Fruit fly (Drosophila melanogaster) whole organism, pupa: ENCODE measurements around the gene His3.3B.

Source experiments
- CG10348 ChIP-seq: fragments of 200-800 bp; sonication (Bioruptor generic); IDR thresholded peaks from 2 replicates; pipeline ENCODE4 v1.3.6; 2022; ENCODE audit warnings: missing biosample characterization, missing genetic modification characterization
- CG12605 ChIP-seq: fragments of 200-800 bp; sonication (Bioruptor generic); IDR thresholded peaks from 2 replicates; pipeline ENCODE4 v1.3.6; 2022; ENCODE audit warnings: missing biosample characterization, missing genetic modification characterization
- CG13204 ChIP-seq: fragments of 200-800 bp; sonication (Bioruptor generic); optimal IDR thresholded peaks from 2 replicates; lab custom pipeline; 2018; ENCODE audit warnings: missing biosample characterization, mild to moderate bottlenecking, missing genetic modification characterization, moderate library complexity
- CG14655 ChIP-seq: fragments of 200-800 bp; sonication (Bioruptor generic); optimal IDR thresholded peaks from 3 replicates; lab custom pipeline; 2017; ENCODE audit warnings: mild to moderate bottlenecking, missing biosample characterization, missing genetic modification reagents, missing genetic modification characterization
- CG15710 ChIP-seq: fragments of 200-800 bp; sonication (Bioruptor generic); optimal IDR thresholded peaks from 2 replicates; lab custom pipeline; 2018; ENCODE audit warnings: missing biosample characterization, mild to moderate bottlenecking, missing genetic modification characterization, moderate library complexity
- CG17806 ChIP-seq: fragments of 200-800 bp; sonication (Bioruptor generic); optimal IDR thresholded peaks from 2 replicates; lab custom pipeline; 2018; ENCODE audit warnings: missing biosample characterization, mild to moderate bottlenecking, missing genetic modification characterization, moderate library complexity
- CG32121 ChIP-seq: fragments of 200-800 bp; sonication (Bioruptor generic); IDR thresholded peaks from 2 replicates; pipeline ENCODE4 v1.3.6; 2022; ENCODE audit warnings: missing biosample characterization, missing genetic modification characterization
- CG34367 ChIP-seq: fragments of 200-800 bp; sonication (Bioruptor generic); optimal IDR thresholded peaks from 2 replicates; lab custom pipeline; 2018; ENCODE audit warnings: missing biosample characterization, mild to moderate bottlenecking, missing genetic modification characterization
- CG4496 ChIP-seq: fragments of 200-800 bp; sonication (Bioruptor generic); IDR thresholded peaks from 3 replicates; pipeline ENCODE4 v1.3.6; 2022; ENCODE audit warnings: missing biosample characterization, missing genetic modification characterization
- CG8159 ChIP-seq: fragments of 200-800 bp; sonication (Bioruptor generic); optimal IDR thresholded peaks from 3 replicates; lab custom pipeline; 2018; ENCODE audit warnings: missing biosample characterization, mild to moderate bottlenecking, missing genetic modification characterization, moderate library complexity
- CG8301 ChIP-seq: fragments of 200-800 bp; sonication (Bioruptor generic); optimal IDR thresholded peaks from 2 replicates; lab custom pipeline; 2018; ENCODE audit warnings: missing biosample characterization, mild to moderate bottlenecking, missing genetic modification characterization
- CG9948 ChIP-seq: fragments of 200-800 bp; sonication (Bioruptor generic); optimal IDR thresholded peaks from 2 replicates; lab custom pipeline; 2018; ENCODE audit warnings: missing biosample characterization, mild to moderate bottlenecking, missing genetic modification characterization, moderate library complexity
- D1 ChIP-seq: fragments of 200-800 bp; sonication (Bioruptor generic); optimal IDR thresholded peaks from 2 replicates; lab custom pipeline; 2018; ENCODE audit warnings: missing biosample characterization, mild to moderate bottlenecking, missing genetic modification characterization, moderate library complexity
- EcR ChIP-seq: fragments of 200-800 bp; sonication (Bioruptor generic); optimal IDR thresholded peaks from 3 replicates; lab custom pipeline; 2019; ENCODE audit warnings: missing biosample characterization, missing genetic modification characterization, mild to moderate bottlenecking, moderate library complexity, missing genetic modification reagents
- Ets98B ChIP-seq: fragments of 200-800 bp; sonication (Bioruptor generic); IDR thresholded peaks from 2 replicates; pipeline ENCODE4 v1.3.6; 2022; ENCODE audit warnings: missing biosample characterization, missing genetic modification characterization
- Pif1A ChIP-seq: fragments of 200-800 bp; sonication (Bioruptor generic); optimal IDR thresholded peaks from 3 replicates; lab custom pipeline; 2016; ENCODE audit warnings: missing biosample characterization, missing genetic modification characterization
- Pif1B ChIP-seq: fragments of 200-800 bp; sonication (Bioruptor generic); optimal IDR thresholded peaks from 3 replicates; lab custom pipeline; 2016; ENCODE audit warnings: missing biosample characterization, missing genetic modification characterization
- Snoo ChIP-seq: fragments of 200-800 bp; sonication (Bioruptor generic); optimal IDR thresholded peaks from 3 replicates; lab custom pipeline; 2017; ENCODE audit warnings: missing biosample characterization, mild to moderate bottlenecking, missing genetic modification characterization, inconsistent platforms
- fd96Ca ChIP-seq: fragments of 200-800 bp; sonication (Bioruptor generic); IDR thresholded peaks from 3 replicates; pipeline ENCODE4 v1.3.6; 2022; ENCODE audit warnings: missing biosample characterization, missing genetic modification characterization
- gl ChIP-seq: fragments of 200-800 bp; sonication (Bioruptor generic); optimal IDR thresholded peaks from 2 replicates; lab custom pipeline; 2018; ENCODE audit warnings: missing biosample characterization, mild to moderate bottlenecking, missing genetic modification characterization
- rn ChIP-seq: fragments of 200-800 bp; sonication (Bioruptor generic); IDR thresholded peaks from 2 replicates; pipeline ENCODE4 v1.3.6; 2022; ENCODE audit warnings: missing biosample characterization, missing genetic modification characterization

His3.3B gene

dm6 chrX:9134922-9135453 lies 21.5 kb downstream of the His3.3B start, which contains the start of gene fend:
TSS of gene fend (minus strand) at chrX:9135099.
- TF ChIP-seq Ets98B (GFP tag; lab: Robert Waterston, UW) = no peak
- TF ChIP-seq fd96Ca = no peak
- TF ChIP-seq D1 (tag; lab: Kevin White, UChicago) = no peak
- peak; percentile 49 for TF ChIP-seq Pif1B
- TF ChIP-seq CG8159 (tag; lab: Kevin White, UChicago) = peak; percentile 62
- TF ChIP-seq CG15710 (tag; lab: Kevin White, UChicago) = peak; percentile 52
- peak; percentile 2 for TF ChIP-seq CG9948 (tag; lab: Kevin White, UChicago)
- peak; percentile 43 for TF ChIP-seq CG8301 (tag; lab: Kevin White, UChicago)
- peak; percentile 41 for TF ChIP-seq CG34367 (tag; lab: Kevin White, UChicago)
- peak; percentile 49 for TF ChIP-seq CG14655 (GFP tag; lab: Kevin White, UChicago)
- peak; percentile 7 for TF ChIP-seq Snoo (tag; lab: Kevin White, UChicago)
- no peak for TF ChIP-seq EcR
- no peak for TF ChIP-seq CG17806
- no peak for TF ChIP-seq gl (tag; lab: Kevin White, UChicago)
- 0 out of 2 replicates have a peak, but pooled peaks have one; percentile 27 for TF ChIP-seq CG32121

DNA sequence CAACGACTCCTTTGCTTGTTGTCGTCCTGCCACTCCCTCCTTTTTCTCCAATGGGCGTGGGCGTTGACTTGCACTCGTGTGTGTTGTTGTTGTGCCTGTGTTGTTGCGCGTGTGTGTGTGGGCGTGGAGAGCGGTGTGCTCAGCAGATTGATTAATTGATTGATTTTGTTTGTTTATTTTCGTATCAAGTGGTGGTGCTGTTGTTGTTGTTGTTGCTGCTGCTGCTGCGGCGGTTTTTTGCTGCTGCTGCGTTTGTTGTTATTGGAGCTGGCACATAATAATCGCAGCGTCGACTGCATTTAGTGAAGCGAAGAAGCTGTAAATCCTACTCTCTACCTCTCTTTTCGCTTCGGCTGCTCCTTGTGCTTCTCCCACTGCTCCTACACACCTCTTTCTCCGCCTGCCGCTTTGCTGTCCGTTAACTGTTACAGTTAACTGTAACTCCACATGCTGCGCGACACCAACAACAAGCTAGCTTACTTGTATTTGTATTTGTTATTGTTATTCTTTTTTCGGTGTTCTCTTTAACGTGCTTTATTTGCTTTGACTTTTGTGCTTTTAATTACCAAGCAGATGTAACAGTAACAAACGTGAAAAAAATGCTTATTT lies 22.1 kb downstream of the His3.3B start:
- TF ChIP-seq Ets98B (GFP tag; lab: Robert Waterston, UW) (no peak), CG4496 (GFP tag; lab: Robert Waterston, UW) (peak; percentile 40; the same call in 1 of the 3 replicates), CG34367 (tag; lab: Kevin White, UChicago) (peak; percentile 27), CG13204 (GFP tag; lab: Kevin White, UChicago) (peak; percentile 68), CG12605 (peak; percentile 67; the same call in 1 of the 2 replicates), rn (no peak), EcR (no peak), CG14655 (GFP tag; lab: Kevin White, UChicago) (peak; percentile 27), Pif1B (no peak), CG32121 (no peak), Pif1A (GFP tag; lab: Kevin White, UChicago) (no peak), gl (tag; lab: Kevin White, UChicago) (peak; percentile 31)

DNA sequence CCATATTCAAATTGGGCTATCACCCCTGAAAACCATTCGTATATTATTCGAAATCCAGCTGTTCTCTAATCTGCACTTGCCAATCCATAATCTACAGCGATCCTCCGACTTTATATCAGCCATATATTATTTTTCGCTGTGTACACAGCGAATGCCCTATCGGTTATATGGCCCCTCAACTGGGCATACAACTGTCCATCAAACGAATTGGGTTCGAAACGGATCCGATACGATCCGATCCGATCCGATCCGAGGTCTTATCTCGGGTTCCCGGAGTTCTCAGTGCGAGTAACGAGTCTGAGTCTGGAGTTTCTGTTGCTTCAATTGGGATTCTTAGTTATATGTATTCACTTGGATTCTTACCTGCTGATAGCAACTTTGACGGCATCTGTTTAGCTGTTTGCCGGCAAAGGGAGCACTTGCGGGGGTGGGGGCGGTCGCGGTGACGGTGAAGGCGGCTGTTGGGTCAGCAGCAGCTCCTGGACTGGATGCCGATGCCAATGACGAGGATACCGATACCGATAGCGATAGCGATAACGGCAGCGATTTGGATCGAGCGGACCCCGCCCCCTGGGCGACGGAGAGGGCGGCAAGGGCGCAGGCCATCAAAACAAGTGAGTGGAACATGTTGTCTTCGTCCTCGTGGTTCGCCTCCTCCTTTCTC lies 22.8 kb downstream of the His3.3B start:
- TF ChIP-seq CG17806 = no peak
- TF ChIP-seq CG8301 (tag; lab: Kevin White, UChicago) = no peak
- no peak for TF ChIP-seq CG10348 (GFP tag; lab: Robert Waterston, UW)
- TF ChIP-seq gl (tag; lab: Kevin White, UChicago) = no peak

DNA sequence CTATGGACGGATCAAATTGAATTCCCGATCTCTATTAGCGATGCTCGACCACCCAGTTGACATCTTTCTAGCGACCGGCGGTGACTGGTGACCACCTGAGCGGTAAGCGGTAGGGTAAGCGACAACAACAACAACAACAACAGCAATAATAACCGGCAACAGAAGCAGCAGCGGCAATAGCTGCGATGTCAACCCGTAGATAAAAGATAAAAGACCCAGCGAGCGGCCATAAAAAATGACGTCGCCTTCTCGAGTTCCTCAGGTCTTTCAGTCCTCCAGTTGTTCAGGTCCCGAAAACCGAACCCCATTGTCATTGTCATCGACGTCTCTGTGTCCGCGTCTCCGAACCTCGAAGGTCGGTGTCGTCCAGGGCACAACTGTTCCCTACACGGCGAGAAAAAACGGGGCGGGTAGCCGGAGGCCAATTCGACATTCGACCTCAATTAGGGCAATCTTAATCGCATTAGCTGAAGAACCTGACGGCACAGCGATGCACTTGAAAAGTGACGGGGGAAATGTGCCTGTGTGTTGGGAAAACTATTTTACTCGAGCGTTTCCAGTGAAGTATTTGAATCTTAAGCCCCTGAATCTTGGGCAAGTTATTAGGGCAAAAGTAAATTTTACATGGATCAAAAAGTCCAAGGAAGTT lies 23.8 kb downstream of the His3.3B start:
- TF ChIP-seq CG10348 (GFP tag; lab: Robert Waterston, UW) = no peak
- no peak for TF ChIP-seq CG12605
- TF ChIP-seq rn = no peak
- TF ChIP-seq Snoo (tag; lab: Kevin White, UChicago) = no peak
- no peak for TF ChIP-seq CG15710 (tag; lab: Kevin White, UChicago)
- TF ChIP-seq Pif1B = no peak
- TF ChIP-seq gl (tag; lab: Kevin White, UChicago) = no peak
- TF ChIP-seq D1 (tag; lab: Kevin White, UChicago) = no peak
- TF ChIP-seq fd96Ca = no peak
- TF ChIP-seq Ets98B (GFP tag; lab: Robert Waterston, UW) = no peak
- no peak for TF ChIP-seq CG14655 (GFP tag; lab: Kevin White, UChicago)
- TF ChIP-seq Pif1A (GFP tag; lab: Kevin White, UChicago) = no peak
- no peak for TF ChIP-seq CG32121
- no peak for TF ChIP-seq CG13204 (GFP tag; lab: Kevin White, UChicago)
- TF ChIP-seq EcR = no peak

DNA sequence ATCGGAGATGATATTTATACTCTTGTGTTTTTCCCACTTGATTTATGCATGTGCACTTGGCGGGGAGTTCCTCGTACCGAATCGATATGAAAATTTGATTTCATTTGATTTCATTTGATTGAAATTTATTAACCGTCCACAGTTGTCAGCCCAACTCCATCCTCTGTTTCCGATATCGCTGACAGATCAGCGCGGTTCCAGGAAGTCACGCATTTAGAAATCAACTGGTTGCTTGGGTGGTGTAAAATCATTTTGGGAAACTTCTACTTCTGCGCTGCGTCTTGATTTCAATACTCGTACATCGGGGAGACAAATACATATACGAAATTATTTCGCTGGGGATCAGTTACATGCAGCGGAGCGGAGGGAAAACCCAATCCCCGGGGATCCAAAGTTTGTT lies 24.9 kb downstream of the His3.3B start:
- no peak for TF ChIP-seq CG14655 (GFP tag; lab: Kevin White, UChicago)
- TF ChIP-seq CG4496 (GFP tag; lab: Robert Waterston, UW) = no peak
- TF ChIP-seq CG32121 = no peak
- TF ChIP-seq Pif1A (GFP tag; lab: Kevin White, UChicago) = no peak
- TF ChIP-seq CG10348 (GFP tag; lab: Robert Waterston, UW) = no peak
- TF ChIP-seq Pif1B = no peak
- no peak for TF ChIP-seq Snoo (tag; lab: Kevin White, UChicago)
- no peak for TF ChIP-seq CG13204 (GFP tag; lab: Kevin White, UChicago)

DNA sequence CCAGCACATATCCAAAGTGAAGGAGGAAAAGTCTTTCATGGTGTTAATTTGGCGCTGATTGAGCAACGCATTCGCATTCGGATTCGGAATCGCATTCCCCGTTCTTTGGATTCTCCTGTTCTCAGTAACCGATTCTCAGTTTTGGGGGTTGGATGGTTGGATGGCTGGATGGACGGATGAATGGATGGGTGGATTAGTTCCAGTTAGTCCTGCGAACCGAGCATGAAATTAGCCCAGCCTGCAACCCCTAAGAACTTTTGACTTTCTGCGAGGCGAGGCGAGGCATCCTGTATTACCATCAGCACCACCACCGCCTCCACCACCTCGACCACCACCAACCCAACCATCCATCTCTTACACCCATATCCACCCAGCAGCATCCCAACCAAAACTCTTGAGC lies 26.2 kb downstream of the His3.3B start:
- no peak for TF ChIP-seq CG4496 (GFP tag; lab: Robert Waterston, UW)
